Worm (Caenorhabditis elegans): Measurements from ENCODE around the gene C52B9.4.

ce11 chrX:4244489-4245123 lies 15.8 kb upstream of the C52B9.4 start:
- TF ChIP-seq hrde-1 (tag; optimal IDR thresholded peaks at IDR 0.05; ENCODE audit: borderline replicate concordance), result no peak
- TF ChIP-seq egl-18 (GFP tag; IDR thresholded peaks at IDR 0.05), result no peak
- TF ChIP-seq repo-1 (tag; optimal IDR thresholded peaks at IDR 0.05), result no peak
- no peak for TF ChIP-seq attf-5 (GFP tag; optimal IDR thresholded peaks at IDR 0.05)
- no peak for TF ChIP-seq fkh-3 (tag; optimal IDR thresholded peaks at IDR 0.05)
- TF ChIP-seq dpl-1 (GFP tag; optimal IDR thresholded peaks at IDR 0.05), result no peak
- no peak for TF ChIP-seq pbrm-1 (GFP tag; IDR thresholded peaks at IDR 0.05)
- no peak for TF ChIP-seq madf-3 (GFP tag; IDR thresholded peaks at IDR 0.05)
- no peak for TF ChIP-seq rec-8 (tag; optimal IDR thresholded peaks at IDR 0.05)

Measured in whole organism, young adult.